Worm (Caenorhabditis elegans): ENCODE measurements around the gene gtl-2.

DNA sequence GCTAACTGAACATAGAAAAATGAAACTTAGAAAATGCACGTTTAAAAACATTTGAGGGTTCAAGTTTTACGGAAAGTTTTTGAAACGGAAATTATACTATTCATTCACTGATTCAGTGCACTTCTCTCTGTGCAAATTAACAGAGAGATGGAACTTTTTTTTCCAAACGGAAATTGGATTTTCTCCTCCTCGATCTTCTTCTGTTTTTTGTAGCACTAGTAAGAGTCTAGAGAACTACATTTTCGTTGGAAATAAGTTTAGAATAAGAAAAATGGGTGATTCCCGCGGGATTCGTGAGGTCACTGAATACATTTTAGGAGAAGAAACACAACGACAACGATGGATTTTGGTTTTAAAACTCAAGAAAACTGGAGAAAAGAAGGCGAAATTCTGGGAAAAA, 37.5 kb upstream of the gtl-2 start:
- TF ChIP-seq ceh-24 (tag; optimal IDR thresholded peaks at IDR 0.05) (no peak), hlh-13 (GFP tag; optimal IDR thresholded peaks at IDR 0.05) (no peak), sox-2 (GFP tag; IDR thresholded peaks at IDR 0.05) (no peak), ceh-30 (tag; optimal IDR thresholded peaks at IDR 0.05) (no peak), pha-4 (tag; optimal IDR thresholded peaks at IDR 0.05) (no peak), ceh-9 (tag; optimal IDR thresholded peaks at IDR 0.05) (no peak), F13H6.1 (tag; optimal IDR thresholded peaks at IDR 0.05) (no peak), hlh-30 (tag; optimal IDR thresholded peaks at IDR 0.05; ENCODE audit: insufficient read depth) (no peak)

Measured in whole organism, late embryonic.